Worm (Caenorhabditis elegans): ENCODE measurements around the gene polh-1.

DNA sequence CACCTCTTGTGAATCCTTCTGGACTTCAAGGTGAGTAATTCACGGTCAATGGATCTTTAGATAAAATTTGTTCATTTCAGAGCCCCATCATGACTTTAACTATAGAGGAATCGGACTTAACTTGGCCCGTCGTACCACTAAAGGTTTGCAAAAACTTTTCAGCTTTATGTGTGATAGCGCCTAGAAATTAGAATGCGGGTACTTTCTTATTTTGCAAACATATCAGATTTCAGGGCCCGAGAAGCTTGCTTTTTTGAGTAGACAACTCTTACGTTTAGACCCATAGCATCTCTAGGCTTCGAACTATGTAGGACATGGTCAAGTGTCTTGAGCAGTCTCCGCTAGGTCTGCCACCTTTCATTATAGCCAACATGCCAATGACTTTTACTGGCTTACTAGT, 27.4 kb upstream of the polh-1 start:
- TF ChIP-seq unc-55 (GFP tag; optimal IDR thresholded peaks at IDR 0.05): no peak
- no peak for TF ChIP-seq nhr-232 (tag; optimal IDR thresholded peaks at IDR 0.05)
- no peak for TF ChIP-seq nhr-11 (tag; optimal IDR thresholded peaks at IDR 0.05)
- TF ChIP-seq ceh-48 (tag; optimal IDR thresholded peaks at IDR 0.05): no peak

Data from whole organism, late embryonic.